Worm (Caenorhabditis elegans) whole organism, L4 larva: ENCODE data around the gene ctr-9.

ENCODE experiments used
- F10B5.3 ChIP-seq: sonication (generic microtip); optimal IDR thresholded peaks from 2 replicates; lab custom pipeline; 2016; ENCODE audit warnings: mild to moderate bottlenecking, missing genetic modification characterization, missing compliant biosample characterization
- F44E2.7 ChIP-seq: fragments of 200-800 bp; sonication (Bioruptor generic); IDR thresholded peaks from 2 replicates; pipeline ENCODE4 v2.1.2; 2022; ENCODE audit warnings: missing genetic modification characterization, missing compliant biosample characterization
- R02D3.7 ChIP-seq: fragments of 150-350 bp; sonication (generic microtip); optimal IDR thresholded peaks from 3 replicates; lab custom pipeline; 2014; ENCODE audit warnings: missing biosample characterization, missing genetic modification characterization
- T20F7.1 ChIP-seq: fragments of 200-800 bp; sonication (Bioruptor generic); optimal IDR thresholded peaks from 2 replicates; lab custom pipeline; 2018; ENCODE audit warnings: mild to moderate bottlenecking, missing genetic modification characterization, missing compliant biosample characterization
- Y75B8A.6 ChIP-seq: fragments of 200-800 bp; sonication (Bioruptor generic); IDR thresholded peaks from 2 replicates; pipeline ENCODE4 v1.3.6; 2022; ENCODE audit warnings: missing genetic modification reagents, missing genetic modification characterization, missing compliant biosample characterization
- ZK337.2 ChIP-seq: fragments of 200-800 bp; sonication (Bioruptor generic); IDR thresholded peaks from 2 replicates; pipeline ENCODE4 v1.3.6; 2022; ENCODE audit warnings: missing genetic modification reagents, missing genetic modification characterization, missing compliant biosample characterization
- aha-1 ChIP-seq: fragments of 150-350 bp; peaks from one replicate; lab custom pipeline; 2014; ENCODE audit warnings: missing biosample characterization, missing genetic modification characterization
- ama-1 ChIP-seq: fragments of 150-350 bp; optimal IDR thresholded peaks from 2 replicates; lab custom pipeline; 2014; ENCODE audit warnings: inconsistent platforms, mixed read lengths
- attf-4 ChIP-seq: sonication (generic microtip); optimal IDR thresholded peaks from 3 replicates; lab custom pipeline; 2017; ENCODE audit warnings: missing biosample characterization, missing genetic modification characterization
- ceh-20 ChIP-seq: fragments of 200-800 bp; sonication (Bioruptor generic); IDR thresholded peaks from 2 replicates; pipeline ENCODE4 v1.3.6; 2022; ENCODE audit warnings: missing genetic modification reagents, missing genetic modification characterization, missing compliant biosample characterization
- ceh-28 ChIP-seq: fragments of 150-350 bp; optimal IDR thresholded peaks from 2 replicates; lab custom pipeline; 2014; ENCODE audit warnings: missing biosample characterization, missing genetic modification reagents, missing genetic modification characterization
- ceh-32 ChIP-seq: sonication (generic microtip); optimal IDR thresholded peaks from 2 replicates; lab custom pipeline; 2016; ENCODE audit warnings: mild to moderate bottlenecking, missing genetic modification characterization, missing compliant biosample characterization; ENCODE audit not compliant: poor library complexity
- ceh-44 ChIP-seq: fragments of 200-800 bp; sonication (Bioruptor generic); IDR thresholded peaks from 2 replicates; pipeline ENCODE4 v1.3.6; 2022; ENCODE audit warnings: missing genetic modification reagents, missing genetic modification characterization, missing compliant biosample characterization
- ceh-62 ChIP-seq: sonication (generic microtip); optimal IDR thresholded peaks from 2 replicates; lab custom pipeline; 2017; ENCODE audit warnings: missing biosample characterization, missing genetic modification characterization
- ceh-82 ChIP-seq: sonication (generic microtip); optimal IDR thresholded peaks from 2 replicates; lab custom pipeline; 2017; ENCODE audit warnings: missing biosample characterization, missing genetic modification characterization
- ctbp-1 ChIP-seq: fragments of 200-800 bp; sonication (Bioruptor generic); IDR thresholded peaks from 2 replicates; pipeline ENCODE4 v1.3.6; 2022; ENCODE audit warnings: missing genetic modification reagents, missing genetic modification characterization, missing compliant biosample characterization
- daf-12 ChIP-seq: fragments of 150-350 bp; optimal IDR thresholded peaks from 2 replicates; lab custom pipeline; 2014; ENCODE audit warnings: missing biosample characterization, missing genetic modification reagents, missing genetic modification characterization
- daf-16 ChIP-seq, 3 experiments: sonication (generic microtip); optimal IDR thresholded peaks; 2 replicates each; lab custom pipeline; 2016 to 2017; ENCODE audit warnings: missing genetic modification characterization in 3 of 3, missing genetic modification reagents in 3 of 3, mild to moderate bottlenecking in 2 of 3, missing compliant biosample characterization in 2 of 3, missing biosample characterization in 1 of 3, moderate library complexity in 1 of 3
- daf-19 ChIP-seq: fragments of 200-800 bp; sonication (Bioruptor generic); conservative IDR thresholded peaks from 2 replicates; pipeline ENCODE4 v1.3.6; 2022; ENCODE audit warnings: missing genetic modification characterization, missing compliant biosample characterization
- daf-8 ChIP-seq: fragments of 200-800 bp; sonication (Bioruptor generic); IDR thresholded peaks from 2 replicates; pipeline ENCODE4 v1.3.6; 2022; ENCODE audit warnings: missing genetic modification characterization, missing compliant biosample characterization
- dpl-1 ChIP-seq: fragments of 150-350 bp; optimal IDR thresholded peaks from 2 replicates; lab custom pipeline; 2014; ENCODE audit warnings: missing biosample characterization, missing genetic modification reagents, missing genetic modification characterization
- duxl-1 ChIP-seq: sonication (generic microtip); optimal IDR thresholded peaks from 2 replicates; lab custom pipeline; 2016; ENCODE audit warnings: mild to moderate bottlenecking, missing genetic modification characterization, moderate library complexity, missing compliant biosample characterization; ENCODE audit not compliant: poor library complexity
- egl-27 ChIP-seq: sonication (generic microtip); optimal IDR thresholded peaks from 3 replicates; lab custom pipeline; 2017; ENCODE audit warnings: missing biosample characterization, missing genetic modification reagents, missing genetic modification characterization
- egl-43 ChIP-seq: fragments of 200-800 bp; sonication (Bioruptor generic); IDR thresholded peaks from 2 replicates; pipeline ENCODE4 v1.3.6; 2022; ENCODE audit warnings: missing genetic modification reagents, missing genetic modification characterization, missing compliant biosample characterization
- hmg-1.1 ChIP-seq: fragments of 200-800 bp; sonication (Bioruptor generic); IDR thresholded peaks from 2 replicates; pipeline ENCODE4 v1.3.6; 2022; ENCODE audit warnings: missing genetic modification reagents, missing genetic modification characterization, missing compliant biosample characterization
- lim-7 ChIP-seq: fragments of 200-800 bp; sonication (Bioruptor generic); IDR thresholded peaks from 2 replicates; pipeline ENCODE4 v1.3.6; 2022; ENCODE audit warnings: missing genetic modification characterization, missing compliant biosample characterization
- lin-15B ChIP-seq: fragments of 150-350 bp; sonication (generic microtip); optimal IDR thresholded peaks from 3 replicates; lab custom pipeline; 2014; ENCODE audit warnings: missing biosample characterization, missing genetic modification characterization
- lin-29 ChIP-seq: fragments of 200-800 bp; sonication (Bioruptor generic); IDR thresholded peaks from 2 replicates; pipeline ENCODE4 v1.3.6; 2022; ENCODE audit warnings: missing genetic modification reagents, missing genetic modification characterization, missing compliant biosample characterization
- lin-38 ChIP-seq: fragments of 200-800 bp; sonication (Bioruptor generic); IDR thresholded peaks from 2 replicates; pipeline ENCODE4 v1.3.6; 2022; ENCODE audit warnings: missing genetic modification reagents, missing genetic modification characterization, missing compliant biosample characterization
- madf-5 ChIP-seq, 2 experiments: fragments of 200-800 bp; sonication (Bioruptor generic); IDR thresholded peaks; 2 replicates each; pipeline ENCODE4 v1.3.6; 2022; ENCODE audit warnings: missing compliant biosample characterization in 2 of 2, missing genetic modification characterization in 2 of 2
- mdt-29 ChIP-seq: fragments of 200-800 bp; sonication (Bioruptor generic); IDR thresholded peaks from 2 replicates; pipeline ENCODE4 v1.3.6; 2022; ENCODE audit warnings: missing genetic modification reagents, missing genetic modification characterization, missing compliant biosample characterization
- mep-1 ChIP-seq: fragments of 150-350 bp; sonication (generic microtip); optimal IDR thresholded peaks from 3 replicates; lab custom pipeline; 2014; ENCODE audit warnings: missing biosample characterization, missing genetic modification characterization
- mes-2 ChIP-seq: sonication (generic microtip); optimal IDR thresholded peaks from 2 replicates; lab custom pipeline; 2016; ENCODE audit warnings: missing genotype, mild to moderate bottlenecking, missing genetic modification characterization, missing compliant biosample characterization; ENCODE audit not compliant: poor library complexity, severe bottlenecking
- mxl-2 ChIP-seq: fragments of 200-800 bp; sonication (Bioruptor generic); conservative IDR thresholded peaks from 2 replicates; pipeline ENCODE4 v1.3.6; 2022; ENCODE audit warnings: missing genetic modification reagents, missing genetic modification characterization, missing compliant biosample characterization
- nhr-10 ChIP-seq: fragments of 150-350 bp; optimal IDR thresholded peaks from 2 replicates; lab custom pipeline; 2014; ENCODE audit warnings: missing biosample characterization, missing genetic modification characterization
- nhr-25 ChIP-seq: sonication (generic microtip); optimal IDR thresholded peaks from 2 replicates; lab custom pipeline; 2017; ENCODE audit warnings: missing genetic modification characterization, mild to moderate bottlenecking, missing compliant biosample characterization, antibody characterized with exemption, moderate library complexity, borderline replicate concordance; ENCODE audit not compliant: insufficient read depth
- nhr-77 ChIP-seq: fragments of 150-350 bp; optimal IDR thresholded peaks from 2 replicates; lab custom pipeline; 2014; ENCODE audit warnings: missing biosample characterization, missing genetic modification characterization
- pha-4 ChIP-seq, 2 experiments: fragments of 150-350 bp in 1 of 2; fragments of 200-800 bp in 1 of 2; sonication (Bioruptor generic) in 1 of 2; IDR thresholded peaks in 1 of 2; optimal IDR thresholded peaks in 1 of 2; 2 replicates each; pipeline versions ENCODE4 v1.3.6 to Lab custom; 2014 to 2022; ENCODE audit warnings: missing genetic modification characterization in 2 of 2, missing genetic modification reagents in 2 of 2, missing biosample characterization in 1 of 2, missing compliant biosample characterization in 1 of 2
- php-3 ChIP-seq: fragments of 200-800 bp; sonication (Bioruptor generic); IDR thresholded peaks from 2 replicates; pipeline ENCODE4 v1.3.6; 2022; ENCODE audit warnings: missing genetic modification reagents, missing genetic modification characterization, missing compliant biosample characterization
- pqm-1 ChIP-seq: sonication (generic microtip); optimal IDR thresholded peaks from 2 replicates; lab custom pipeline; 2017; ENCODE audit warnings: missing biosample characterization, missing genetic modification characterization
- snpc-1.2 ChIP-seq: fragments of 200-800 bp; sonication (Bioruptor generic); IDR thresholded peaks from 2 replicates; pipeline ENCODE4 v1.3.6; 2022; ENCODE audit warnings: missing genetic modification reagents, missing genetic modification characterization, missing compliant biosample characterization
- unc-39 ChIP-seq: sonication (generic microtip); optimal IDR thresholded peaks from 2 replicates; lab custom pipeline; 2017; ENCODE audit warnings: missing biosample characterization, missing genetic modification characterization
- unc-62 ChIP-seq, 3 experiments: fragments of 150-350 bp in 1 of 3; sonication (generic microtip); optimal IDR thresholded peaks in 2 of 3; peaks in 1 of 3; 1 replicate in 1 of 3; 2 replicates in 2 of 3; lab custom pipeline; 2014 to 2017; ENCODE audit warnings: missing biosample characterization in 3 of 3, missing genetic modification characterization in 3 of 3, missing genetic modification reagents in 3 of 3, missing genotype in 1 of 3
- vab-7 ChIP-seq: fragments of 200-800 bp; sonication (Bioruptor generic); IDR thresholded peaks from 2 replicates; pipeline ENCODE4 v1.3.6; 2022; ENCODE audit warnings: missing genetic modification reagents, missing genetic modification characterization, missing compliant biosample characterization
- zag-1 ChIP-seq: fragments of 150-350 bp; optimal IDR thresholded peaks from 2 replicates; lab custom pipeline; 2014; ENCODE audit warnings: missing biosample characterization, missing genetic modification characterization
- zfp-2 ChIP-seq: sonication (generic microtip); optimal IDR thresholded peaks from 2 replicates; lab custom pipeline; 2016; ENCODE audit warnings: mild to moderate bottlenecking, missing genetic modification characterization, missing compliant biosample characterization
- zfp-3 ChIP-seq: fragments of 200-800 bp; sonication (Bioruptor generic); conservative IDR thresholded peaks from 2 replicates; pipeline ENCODE4 v1.3.6; 2022; ENCODE audit warnings: missing genetic modification reagents, missing genetic modification characterization, missing compliant biosample characterization
- zip-11 ChIP-seq: fragments of 200-800 bp; sonication (Bioruptor generic); IDR thresholded peaks from 2 replicates; pipeline ENCODE4 v1.3.6; 2022; ENCODE audit warnings: missing genetic modification characterization, missing compliant biosample characterization
- ztf-7 ChIP-seq: fragments of 150-350 bp; optimal IDR thresholded peaks from 2 replicates; lab custom pipeline; 2014; ENCODE audit warnings: missing biosample characterization, missing genetic modification characterization

Gene ctr-9

DNA sequence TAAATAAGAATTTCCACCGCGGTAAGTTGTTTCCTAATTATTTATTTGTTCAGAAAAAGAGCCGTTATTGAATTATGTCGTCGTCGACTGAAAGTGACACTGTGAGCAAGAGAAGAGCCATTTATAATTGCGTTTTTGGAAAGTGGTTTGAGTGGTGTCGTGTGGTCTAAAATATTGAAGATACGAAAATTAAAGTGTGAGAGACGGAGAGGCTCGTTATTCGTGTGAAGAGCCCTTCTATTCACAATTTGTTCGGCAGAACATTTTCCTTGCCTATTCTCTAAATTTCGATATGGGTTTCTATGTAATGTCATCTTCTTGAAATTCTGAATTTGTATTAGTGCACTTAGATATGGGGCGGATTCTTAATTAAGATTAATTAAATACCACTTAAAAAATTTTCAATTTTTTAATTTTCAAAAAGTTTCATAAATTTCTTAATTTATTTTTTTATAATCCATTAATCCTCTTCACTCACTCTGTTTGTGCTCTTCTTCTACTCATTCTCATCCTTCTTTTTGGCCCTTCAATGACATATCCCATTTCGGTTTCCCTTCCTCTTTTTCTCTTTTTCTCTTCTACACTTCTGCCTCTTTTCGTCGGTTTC is 18.7 kb downstream of the ctr-9 start (continued):
- TF ChIP-seq snpc-1.2 (GFP tag; lab: Robert Waterston, UW): no peak
- TF ChIP-seq ama-1 (lab: Kevin White, UChicago): peak; percentile 92
- no peak for TF ChIP-seq duxl-1
- TF ChIP-seq lin-38 (GFP tag; lab: Robert Waterston, UW): peak; percentile 57
- TF ChIP-seq Y75B8A.6 (GFP tag; lab: Robert Waterston, UW): no peak
- no peak for TF ChIP-seq ceh-28 (tag; lab: Kevin White, UChicago)
- TF ChIP-seq F44E2.7 (GFP tag; lab: Robert Waterston, UW): no peak
- no peak for TF ChIP-seq lin-15B
- TF ChIP-seq daf-19 (GFP tag; lab: Robert Waterston, UW): no peak
- no peak for TF ChIP-seq attf-4 (tag; lab: Kevin White, UChicago)
- TF ChIP-seq vab-7 (GFP tag; lab: Robert Waterston, UW): no peak
- TF ChIP-seq ceh-82 (tag; lab: Kevin White, UChicago): no peak
- peak; percentile 9; the same call in 1 of the 2 replicates for TF ChIP-seq pha-4 (GFP tag; IDR thresholded peaks at IDR 0.05; lab: Robert Waterston, UW)
- no peak for TF ChIP-seq pha-4 (tag; optimal IDR thresholded peaks at IDR 0.05; lab: Kevin White, UChicago)
- TF ChIP-seq daf-16 (GFP tag; optimal IDR thresholded peaks at IDR 0.05; lab: Kevin White, UChicago): no peak
- TF ChIP-seq daf-16 (tag; optimal IDR thresholded peaks at IDR 0.05; lab: Kevin White, UChicago): no peak
- no peak for TF ChIP-seq ceh-44 (GFP tag; lab: Robert Waterston, UW)
- TF ChIP-seq ztf-7 (tag; lab: Kevin White, UChicago): no peak
- TF ChIP-seq pqm-1 (tag; lab: Kevin White, UChicago): no peak
- TF ChIP-seq ctbp-1 (GFP tag; lab: Robert Waterston, UW): peak; percentile 55
- peak; percentile 9 for TF ChIP-seq nhr-25 (tag; lab: Kevin White, UChicago)
- no peak for TF ChIP-seq zip-11
- no peak for TF ChIP-seq zfp-2 (tag; lab: Kevin White, UChicago)
- no peak for TF ChIP-seq ceh-20 (GFP tag; lab: Robert Waterston, UW)
- TF ChIP-seq lim-7 (GFP tag; lab: Robert Waterston, UW): peak; percentile 61
- no peak for TF ChIP-seq ZK337.2 (GFP tag; lab: Robert Waterston, UW)
- TF ChIP-seq php-3 (GFP tag; lab: Robert Waterston, UW): no peak
- no peak for TF ChIP-seq nhr-77 (tag; lab: Kevin White, UChicago)
- peak; percentile 23 for TF ChIP-seq F10B5.3 (tag; lab: Kevin White, UChicago)
- TF ChIP-seq nhr-10 (tag; lab: Kevin White, UChicago): no peak
- TF ChIP-seq zfp-3 (GFP tag; lab: Robert Waterston, UW): peak; percentile 65; the same call in 1 of the 2 replicates
- peak; percentile 42 for TF ChIP-seq mep-1 (tag; lab: Kevin White, UChicago)
- no peak for TF ChIP-seq lin-29 (GFP tag; lab: Robert Waterston, UW)
- no peak for TF ChIP-seq dpl-1 (GFP tag; lab: Kevin White, UChicago)
- no peak for TF ChIP-seq daf-12
- peak; percentile 11 for TF ChIP-seq mes-2
- peak; percentile 15 for TF ChIP-seq aha-1 (tag; lab: Kevin White, UChicago)
- no peak for TF ChIP-seq zag-1 (tag; lab: Kevin White, UChicago)
- TF ChIP-seq daf-8: no peak
- no peak for TF ChIP-seq mdt-29 (GFP tag; lab: Robert Waterston, UW)
- TF ChIP-seq ceh-62 (tag; lab: Kevin White, UChicago): no peak
- 0 out of 4 replicates have a peak, but pooled peaks of 1 of the 2 experiments have one; percentile 17 for TF ChIP-seq madf-5 (GFP tag; IDR thresholded peaks at IDR 0.05; lab: Robert Waterston, UW)
- no peak for TF ChIP-seq ceh-32 (tag; lab: Kevin White, UChicago)
- TF ChIP-seq unc-62 (GFP tag; optimal IDR thresholded peaks at IDR 0.05 in 1 of 2; lab: Kevin White, UChicago): no peak
- TF ChIP-seq unc-62 (tag; optimal IDR thresholded peaks at IDR 0.05; lab: Kevin White, UChicago): no peak
- no peak for TF ChIP-seq egl-27 (tag; lab: Kevin White, UChicago)
- TF ChIP-seq unc-39 (tag; lab: Kevin White, UChicago): no peak
- no peak for TF ChIP-seq egl-43 (GFP tag; lab: Robert Waterston, UW)
- 0 out of 2 replicates have a peak, but pooled peaks have one; percentile 11 for TF ChIP-seq hmg-1.1 (GFP tag; lab: Robert Waterston, UW)
- TF ChIP-seq T20F7.1 (GFP tag; lab: Kevin White, UChicago): peak; percentile 55
- TF ChIP-seq mxl-2: no peak
- no peak for TF ChIP-seq R02D3.7 (tag; lab: Kevin White, UChicago)
